Fruit fly (Drosophila melanogaster): Measurements from ENCODE around the gene Mnt.

Mnt gene

dm6 chrX:3743891-3744491 lies 72.4 kb downstream of the Mnt start (continued):
- peak; percentile 91 for TF ChIP-seq CG8388 (GFP tag; optimal IDR thresholded peaks at IDR 0.05)
- peak; percentile 87 for TF ChIP-seq NFAT (GFP tag; IDR thresholded peaks at IDR 0.05)
- TF ChIP-seq CG10321 (GFP tag; IDR thresholded peaks at IDR 0.05), result peak; percentile 56; the same call in 1 of the 2 replicates
- peak; percentile 66; the same call in 2 of the 3 replicates for TF ChIP-seq CG11093 (GFP tag; IDR thresholded peaks at IDR 0.05)
- peak; percentile 60 for TF ChIP-seq CG14014 (GFP tag; IDR thresholded peaks at IDR 0.05)
- no peak for TF ChIP-seq CG13287 (GFP tag; IDR thresholded peaks at IDR 0.05; ENCODE audit: partially characterized antibody)
- no peak for TF ChIP-seq Bdp1 (GFP tag; optimal IDR thresholded peaks at IDR 0.05)
- TF ChIP-seq lilli (GFP tag; optimal IDR thresholded peaks at IDR 0.05), result peak; percentile 24
- no peak for TF ChIP-seq CG16813 (GFP tag; IDR thresholded peaks at IDR 0.05; ENCODE audit: partially characterized antibody)
- no peak for TF ChIP-seq pzg (GFP tag; optimal IDR thresholded peaks at IDR 0.05)
- TF ChIP-seq mam (GFP tag; optimal IDR thresholded peaks at IDR 0.05), result no peak
- no peak for TF ChIP-seq eyg (GFP tag; optimal IDR thresholded peaks at IDR 0.05)
- peak; percentile 71 for TF ChIP-seq trem (tag; optimal IDR thresholded peaks at IDR 0.05)
- TF ChIP-seq Nf-YC (tag; optimal IDR thresholded peaks at IDR 0.05), result peak; percentile 77
- TF ChIP-seq sima (GFP tag; optimal IDR thresholded peaks at IDR 0.05), result no peak
- peak; percentile 56; the same call in 1 of the 2 replicates for TF ChIP-seq ro (GFP tag; IDR thresholded peaks at IDR 0.05)
- peak; percentile 8 for TF ChIP-seq sens (GFP tag)
- no peak for TF ChIP-seq CG12236 (GFP tag; optimal IDR thresholded peaks at IDR 0.05)
- TF ChIP-seq scrt (GFP tag; optimal IDR thresholded peaks at IDR 0.05), result peak; percentile 67
- no peak for TF ChIP-seq CG34224 (GFP tag; IDR thresholded peaks at IDR 0.05; ENCODE audit: partially characterized antibody)
- TF ChIP-seq h (optimal IDR thresholded peaks at IDR 0.05), result no peak
- TF ChIP-seq Xbp1 (GFP tag; optimal IDR thresholded peaks at IDR 0.05), result peak; percentile 76
- TF ChIP-seq CG12942 (GFP tag; optimal IDR thresholded peaks at IDR 0.05), result peak; percentile 77
- TF ChIP-seq dan (GFP tag; IDR thresholded peaks at IDR 0.05), result no peak
- TF ChIP-seq E2f2 (GFP tag; IDR thresholded peaks at IDR 0.05), result peak; percentile 40; the same call in 1 of the 2 replicates
- TF ChIP-seq B-H1 (GFP tag; IDR thresholded peaks at IDR 0.05), result peak; percentile 54; the same call in 2 of the 3 replicates
- peak; percentile 68 for TF ChIP-seq CG30431 (GFP tag; optimal IDR thresholded peaks at IDR 0.05)
- no peak for TF ChIP-seq CG16863 (GFP tag; optimal IDR thresholded peaks at IDR 0.05)
- peak in 1 of 2 experiments; percentile 81 for TF ChIP-seq dpn (GFP tag; optimal IDR thresholded peaks at IDR 0.05)
- TF ChIP-seq CG4854 (GFP tag; optimal IDR thresholded peaks at IDR 0.05), result no peak
- TF ChIP-seq CG2875 (GFP tag; optimal IDR thresholded peaks at IDR 0.05), result peak; percentile 73
- TF ChIP-seq ab (GFP tag; optimal IDR thresholded peaks at IDR 0.05), result no peak
- TF ChIP-seq grau (tag; optimal IDR thresholded peaks at IDR 0.05), result peak; percentile 90
- peak; percentile 39; the same call in 1 of the 2 replicates for TF ChIP-seq Drgx (GFP tag; IDR thresholded peaks at IDR 0.05)
- TF ChIP-seq CG6683 (GFP tag; optimal IDR thresholded peaks at IDR 0.05), result peak; percentile 84
- TF ChIP-seq en (GFP tag; optimal IDR thresholded peaks at IDR 0.05), result no peak
- peak; percentile 50; the same call in 1 of the 3 replicates for TF ChIP-seq CG14050 (GFP tag; IDR thresholded peaks at IDR 0.05)
- TF ChIP-seq hkb (optimal IDR thresholded peaks at IDR 0.05), result no peak
- TF ChIP-seq hkb (GFP tag; IDR thresholded peaks at IDR 0.05), result peak; percentile 58; the same call in 1 of the 2 replicates
- peak; percentile 93 for TF ChIP-seq CG8924 (tag; optimal IDR thresholded peaks at IDR 0.05)
- no peak; the same call in 1 of the 2 replicates for TF ChIP-seq GATAe (GFP tag; conservative IDR thresholded peaks at IDR 0.05)
- TF ChIP-seq Side (GFP tag; optimal IDR thresholded peaks at IDR 0.05), result no peak
- peak; percentile 82 for TF ChIP-seq esg (GFP tag; conservative IDR thresholded peaks at IDR 0.05)
- peak; percentile 0 for TF ChIP-seq CG15073 (GFP tag; optimal IDR thresholded peaks at IDR 0.05)
- no peak for TF ChIP-seq CG1603 (tag; optimal IDR thresholded peaks at IDR 0.05)
- TF ChIP-seq CG2129 (GFP tag; IDR thresholded peaks at IDR 0.05; ENCODE audit: partially characterized antibody), result no peak
- TF ChIP-seq tup (GFP tag; optimal IDR thresholded peaks at IDR 0.05), result no peak
- TF ChIP-seq CG11695 (GFP tag; IDR thresholded peaks at IDR 0.05), result peak; percentile 82
- peak; percentile 62; the same call in 1 of the 2 replicates for TF ChIP-seq Ada2b (GFP tag; IDR thresholded peaks at IDR 0.05)
- no peak for TF ChIP-seq Tbp (GFP tag; optimal IDR thresholded peaks at IDR 0.05)
- TF ChIP-seq pfk (GFP tag; optimal IDR thresholded peaks at IDR 0.05), result no peak
